Fruit fly (Drosophila melanogaster) whole organism, embryonic: Measurements from ENCODE around the gene IFT54.

Experiments used
- Antp ChIP-seq: fragments of 200-800 bp; sonication (Bioruptor generic); optimal IDR thresholded peaks from 3 replicates; lab custom pipeline; 2016; ENCODE audit warnings: missing biosample characterization, missing genetic modification characterization
- Bdp1 ChIP-seq: fragments of 200-800 bp; sonication (Bioruptor generic); optimal IDR thresholded peaks from 3 replicates; lab custom pipeline; 2016; ENCODE audit warnings: missing biosample characterization, missing genetic modification characterization
- Bteb2 ChIP-seq: fragments of 200-800 bp; sonication (Bioruptor generic); optimal IDR thresholded peaks from 2 replicates; lab custom pipeline; 2016; ENCODE audit warnings: missing biosample characterization, missing genetic modification characterization
- CG15514 ChIP-seq: fragments of 200-800 bp; sonication (Bioruptor generic); optimal IDR thresholded peaks from 3 replicates; lab custom pipeline; 2017; ENCODE audit warnings: missing biosample characterization, missing genetic modification characterization, mild to moderate bottlenecking, moderate library complexity, missing genetic modification reagents
- CG17186 ChIP-seq: fragments of 200-800 bp; sonication (Bioruptor generic); optimal IDR thresholded peaks from 3 replicates; lab custom pipeline; 2017; ENCODE audit warnings: missing biosample characterization, missing genetic modification reagents, missing genetic modification characterization
- CG17912 ChIP-seq: fragments of 200-800 bp; sonication (Bioruptor generic); optimal IDR thresholded peaks from 2 replicates; lab custom pipeline; 2018; ENCODE audit warnings: missing biosample characterization, mild to moderate bottlenecking, missing genetic modification characterization
- CG18011 ChIP-seq: fragments of 200-800 bp; sonication (Bioruptor generic); optimal IDR thresholded peaks from 2 replicates; lab custom pipeline; 2017; ENCODE audit warnings: missing biosample characterization, missing genetic modification characterization, mild to moderate bottlenecking, moderate library complexity, missing genotype
- CG3407 ChIP-seq: fragments of 200-800 bp; sonication (Bioruptor generic); optimal IDR thresholded peaks from 2 replicates; lab custom pipeline; 2018; ENCODE audit warnings: missing biosample characterization, mild to moderate bottlenecking, missing genetic modification characterization
- CG34376 ChIP-seq: fragments of 200-800 bp; sonication (Bioruptor generic); optimal IDR thresholded peaks from 2 replicates; lab custom pipeline; 2018; ENCODE audit warnings: missing biosample characterization, mild to moderate bottlenecking, missing genetic modification characterization
- CG5245 ChIP-seq: fragments of 200-800 bp; sonication (Bioruptor generic); optimal IDR thresholded peaks from 3 replicates; lab custom pipeline; 2016; ENCODE audit warnings: missing biosample characterization, missing genetic modification characterization
- CG6683 ChIP-seq: fragments of 200-800 bp; sonication (Bioruptor generic); optimal IDR thresholded peaks from 2 replicates; lab custom pipeline; 2017; ENCODE audit warnings: missing biosample characterization, mild to moderate bottlenecking, missing genetic modification characterization, missing genetic modification reagents
- CG7357 ChIP-seq: fragments of 200-800 bp; sonication (Bioruptor generic); IDR thresholded peaks from 3 replicates; pipeline ENCODE4 v1.3.6; 2022; ENCODE audit warnings: missing biosample characterization, missing genetic modification characterization
- CG8359 ChIP-seq: fragments of 200-800 bp; sonication (Bioruptor generic); optimal IDR thresholded peaks from 2 replicates; lab custom pipeline; 2017; ENCODE audit warnings: missing biosample characterization, mild to moderate bottlenecking, missing genetic modification characterization, borderline replicate concordance
- CG9817 ChIP-seq: fragments of 200-800 bp; sonication (Bioruptor generic); optimal IDR thresholded peaks from 2 replicates; lab custom pipeline; 2018; ENCODE audit warnings: missing biosample characterization, mild to moderate bottlenecking, missing genetic modification characterization, moderate library complexity
- Dad ChIP-seq: fragments of 200-800 bp; sonication (Bioruptor generic); optimal IDR thresholded peaks from 3 replicates; lab custom pipeline; 2016; ENCODE audit warnings: missing biosample characterization, missing genetic modification characterization
- Doc3 ChIP-seq: fragments of 200-800 bp; sonication (Bioruptor generic); IDR thresholded peaks from 3 replicates; pipeline ENCODE4 v1.3.6; 2022; ENCODE audit warnings: missing biosample characterization, missing genetic modification characterization; ENCODE audit not compliant: partially characterized antibody
- Hmr ChIP-seq: fragments of 200-800 bp; sonication (Bioruptor generic); optimal IDR thresholded peaks from 3 replicates; lab custom pipeline; 2017; ENCODE audit warnings: mild to moderate bottlenecking, missing biosample characterization, missing genetic modification reagents, missing genetic modification characterization
- Hr39 ChIP-seq: fragments of >200 bp; optimal IDR thresholded peaks from 2 replicates; lab custom pipeline; 2017
- Hsf ChIP-seq: fragments of 200-800 bp; sonication (Bioruptor generic); optimal IDR thresholded peaks from 3 replicates; lab custom pipeline; 2016; ENCODE audit warnings: missing biosample characterization, missing genetic modification characterization
- Optix ChIP-seq: fragments of 200-800 bp; sonication (Bioruptor generic); IDR thresholded peaks from 3 replicates; pipeline ENCODE4 v1.3.6; 2022; ENCODE audit warnings: missing biosample characterization, missing genetic modification characterization
- Ptx1 ChIP-seq: fragments of 200-800 bp; sonication (Bioruptor generic); IDR thresholded peaks from 2 replicates; pipeline ENCODE4 v1.3.6; 2022; ENCODE audit warnings: missing biosample characterization, missing genetic modification characterization
- Ssrp ChIP-seq: fragments of 200-800 bp; sonication (Bioruptor generic); optimal IDR thresholded peaks from 2 replicates; lab custom pipeline; 2018; ENCODE audit warnings: missing biosample characterization, mild to moderate bottlenecking, missing genetic modification characterization, moderate library complexity
- br ChIP-seq: fragments of >200 bp; optimal IDR thresholded peaks from 2 replicates; lab custom pipeline; 2017
- bsh ChIP-seq, 2 experiments: fragments of 200-800 bp; sonication (Bioruptor generic); optimal IDR thresholded peaks; 2 replicates each; lab custom pipeline; 2017 to 2018; ENCODE audit warnings: mild to moderate bottlenecking in 2 of 2, missing biosample characterization in 2 of 2, missing genetic modification characterization in 2 of 2, moderate library complexity in 1 of 2
- cato ChIP-seq: fragments of 200-800 bp; sonication (Bioruptor generic); optimal IDR thresholded peaks from 2 replicates; lab custom pipeline; 2016; ENCODE audit warnings: missing biosample characterization, missing genetic modification characterization, borderline replicate concordance
- croc ChIP-seq: fragments of 200-800 bp; sonication (Bioruptor generic); conservative IDR thresholded peaks from 3 replicates; pipeline ENCODE4 v1.3.6; 2022; ENCODE audit warnings: missing biosample characterization, missing genetic modification characterization
- dmrt99B ChIP-seq: fragments of 200-800 bp; sonication (Bioruptor generic); optimal IDR thresholded peaks from 2 replicates; lab custom pipeline; 2018; ENCODE audit warnings: missing biosample characterization, mild to moderate bottlenecking, missing genetic modification characterization, moderate library complexity
- gt ChIP-seq: fragments of 200-800 bp; sonication (Bioruptor generic); IDR thresholded peaks from 2 replicates; pipeline ENCODE4 v1.3.6; 2022; ENCODE audit warnings: missing biosample characterization, missing genetic modification characterization
- h ChIP-seq: fragments of >200 bp; optimal IDR thresholded peaks from 2 replicates; lab custom pipeline; 2017
- jumu ChIP-seq: fragments of 200-800 bp; sonication (Bioruptor generic); optimal IDR thresholded peaks from 3 replicates; lab custom pipeline; 2016; ENCODE audit warnings: missing biosample characterization, missing genetic modification characterization
- klu ChIP-seq: fragments of 200-800 bp; sonication (Bioruptor generic); IDR thresholded peaks from 2 replicates; pipeline ENCODE4 v1.3.6; 2022; ENCODE audit warnings: missing biosample characterization, missing genetic modification characterization
- knrl ChIP-seq: fragments of 200-800 bp; sonication (Bioruptor generic); IDR thresholded peaks from 3 replicates; pipeline ENCODE4 v1.3.6; 2022; ENCODE audit warnings: missing biosample characterization, missing genetic modification characterization; ENCODE audit not compliant: partially characterized antibody
- lab ChIP-seq: fragments of 200-800 bp; sonication (Bioruptor generic); optimal IDR thresholded peaks from 3 replicates; lab custom pipeline; 2017; ENCODE audit warnings: missing biosample characterization, missing genetic modification characterization, mild to moderate bottlenecking, moderate library complexity, missing genetic modification reagents
- lbe ChIP-seq: fragments of 200-800 bp; sonication (Bioruptor generic); optimal IDR thresholded peaks from 2 replicates; lab custom pipeline; 2016; ENCODE audit warnings: missing biosample characterization, mild to moderate bottlenecking, missing genetic modification characterization
- lola ChIP-seq, 3 experiments: fragments of >200 bp in 2 of 3; fragments of 200-800 bp in 1 of 3; sonication (Bioruptor generic) in 1 of 3; optimal IDR thresholded peaks; 2 replicates each; lab custom pipeline; 2017 to 2019; ENCODE audit warnings: missing biosample characterization in 3 of 3, missing genetic modification characterization in 3 of 3, mild to moderate bottlenecking in 1 of 3, moderate library complexity in 1 of 3
- nau ChIP-seq: fragments of 200-800 bp; sonication (Bioruptor generic); optimal IDR thresholded peaks from 3 replicates; lab custom pipeline; 2017; ENCODE audit warnings: missing biosample characterization, mild to moderate bottlenecking, missing genetic modification characterization, missing genetic modification reagents
- nerfin-1 ChIP-seq: fragments of 200-800 bp; sonication (Bioruptor generic); optimal IDR thresholded peaks from 3 replicates; lab custom pipeline; 2019; ENCODE audit warnings: missing biosample characterization, mild to moderate bottlenecking, missing genetic modification characterization, moderate library complexity
- nmo ChIP-seq: fragments of 200-800 bp; sonication (Bioruptor generic); optimal IDR thresholded peaks from 2 replicates; lab custom pipeline; 2018; ENCODE audit warnings: missing biosample characterization, mild to moderate bottlenecking, missing genetic modification characterization, moderate library complexity
- pfk ChIP-seq: fragments of 200-800 bp; sonication (Bioruptor generic); optimal IDR thresholded peaks from 2 replicates; lab custom pipeline; 2018; ENCODE audit warnings: missing biosample characterization, mild to moderate bottlenecking, missing genetic modification characterization, moderate library complexity
- pita ChIP-seq: fragments of 200-800 bp; sonication (Bioruptor generic); optimal IDR thresholded peaks from 2 replicates; lab custom pipeline; 2017; ENCODE audit warnings: missing biosample characterization, mild to moderate bottlenecking, missing genetic modification characterization
- pnt ChIP-seq: fragments of 200-800 bp; sonication (Bioruptor generic); optimal IDR thresholded peaks from 3 replicates; lab custom pipeline; 2016; ENCODE audit warnings: missing biosample characterization, missing genetic modification characterization
- pzg ChIP-seq: fragments of 200-800 bp; sonication (Bioruptor generic); optimal IDR thresholded peaks from 3 replicates; lab custom pipeline; 2018; ENCODE audit warnings: missing biosample characterization, mild to moderate bottlenecking, missing genetic modification characterization, moderate library complexity
- sd ChIP-seq: fragments of 200-800 bp; sonication (Bioruptor generic); optimal IDR thresholded peaks from 3 replicates; lab custom pipeline; 2018; ENCODE audit warnings: missing biosample characterization, mild to moderate bottlenecking, missing genetic modification characterization, moderate library complexity
- sens ChIP-seq: fragments of 200-800 bp; sonication (Bioruptor generic); peaks from one replicate; lab custom pipeline; 2016; ENCODE audit warnings: missing biosample characterization, missing genetic modification characterization
- toy ChIP-seq: fragments of 200-800 bp; sonication (Bioruptor generic); IDR thresholded peaks from 2 replicates; pipeline ENCODE4 v1.3.6; 2022; ENCODE audit warnings: missing biosample characterization, missing genetic modification characterization
- trem ChIP-seq: fragments of 200-800 bp; optimal IDR thresholded peaks from 3 replicates; lab custom pipeline; 2019; ENCODE audit warnings: missing biosample characterization, mild to moderate bottlenecking, missing genetic modification characterization, moderate library complexity
- trh ChIP-seq: fragments of 200-800 bp; sonication (Bioruptor generic); optimal IDR thresholded peaks from 2 replicates; lab custom pipeline; 2016; ENCODE audit warnings: missing biosample characterization, missing genetic modification characterization
- twi ChIP-seq: fragments of 200-800 bp; optimal IDR thresholded peaks from 2 replicates; lab custom pipeline; 2019; ENCODE audit warnings: missing biosample characterization, mild to moderate bottlenecking, missing genetic modification characterization, moderate library complexity
- zfh1 ChIP-seq: fragments of 200-800 bp; sonication (Bioruptor generic); IDR thresholded peaks from 3 replicates; pipeline ENCODE4 v1.3.6; 2022; ENCODE audit warnings: missing biosample characterization, missing genetic modification characterization

Gene IFT54

DNA sequence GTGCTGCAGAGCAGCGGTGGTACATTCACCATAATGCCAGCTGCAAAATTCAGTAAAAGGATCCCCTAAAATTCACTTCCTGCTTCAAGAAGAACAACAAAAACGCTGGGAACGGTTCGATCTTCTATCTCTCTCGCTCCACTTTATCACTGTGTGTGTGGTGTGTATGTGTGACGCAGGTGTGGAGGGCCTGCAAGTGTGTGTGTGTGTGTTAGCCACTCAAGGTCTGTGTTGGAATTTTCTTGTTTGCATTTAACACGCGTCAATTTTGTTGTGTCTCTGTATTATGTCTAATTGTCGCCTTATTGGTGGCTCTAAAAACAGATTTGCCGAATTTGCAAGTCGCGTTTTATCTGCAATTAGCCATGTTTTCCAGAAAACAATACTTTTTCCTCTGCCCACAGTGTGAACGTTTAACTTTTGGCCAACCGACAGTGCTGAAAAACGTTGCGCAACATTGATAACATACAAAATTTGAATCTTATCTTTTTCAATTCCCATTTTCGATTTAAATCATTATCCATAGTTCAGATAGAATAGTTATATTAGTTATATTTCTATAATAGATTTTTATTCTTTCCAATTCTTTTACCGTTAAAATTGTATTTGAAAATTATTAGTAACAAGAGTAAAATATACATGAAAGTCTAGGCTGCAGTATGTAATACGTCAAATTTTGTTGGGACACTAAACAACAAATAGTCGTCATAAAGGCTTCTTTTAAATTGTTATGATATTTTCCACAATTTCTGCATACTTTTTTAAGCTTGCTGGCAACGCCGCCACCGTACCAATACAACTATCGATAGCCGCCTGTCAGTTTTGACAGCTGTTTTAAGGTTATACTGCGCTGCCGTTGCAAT, 24.3 kb downstream of the IFT54 start, which contains the start of the genes Afti and ATPsynE (continued):
- TF ChIP-seq Bteb2 (no peak), br (lab: Kevin White, UChicago) (no peak), zfh1 (GFP tag; lab: Robert Waterston, UW) (peak; percentile 65; the same call in 2 of the 3 replicates), toy (GFP tag; lab: Robert Waterston, UW) (0 out of 2 replicates have a peak, but pooled peaks have one; percentile 25), nmo (GFP tag; lab: Kevin White, UChicago) (peak; percentile 74), sd (tag; lab: Kevin White, UChicago) (peak; percentile 79), trem (tag; lab: Kevin White, UChicago) (peak; percentile 74), CG9817 (peak; percentile 85), CG6683 (GFP tag; lab: Kevin White, UChicago) (no peak), Dad (GFP tag; lab: Kevin White, UChicago) (peak; percentile 21), bsh (GFP tag; optimal IDR thresholded peaks at IDR 0.05; lab: Kevin White, UChicago) (peak in 1 of 2 experiments; percentile 62), CG3407 (GFP tag; lab: Kevin White, UChicago) (no peak), CG15514 (GFP tag; lab: Kevin White, UChicago) (peak; percentile 73), pfk (GFP tag; lab: Kevin White, UChicago) (no peak), Ssrp (tag; lab: Kevin White, UChicago) (peak; percentile 63), knrl (peak; percentile 72), Hr39 (lab: Kevin White, UChicago) (no peak), sens (GFP tag; lab: Kevin White, UChicago) (peak; percentile 84), CG5245 (GFP tag; lab: Kevin White, UChicago) (peak; percentile 34), h (no peak), CG17186 (GFP tag; lab: Kevin White, UChicago) (peak; percentile 41), CG17912 (peak; percentile 50), jumu (peak; percentile 72), CG18011 (GFP tag; lab: Kevin White, UChicago) (no peak), lbe (no peak), nau (no peak), Hmr (GFP tag; lab: Kevin White, UChicago) (no peak), lola (GFP tag; optimal IDR thresholded peaks at IDR 0.05; lab: Kevin White, UChicago) (peak in 1 of 3 experiments; percentile 55), CG34376 (peak; percentile 39), CG7357 (GFP tag; lab: Robert Waterston, UW) (peak; percentile 83), Hsf (GFP tag; lab: Kevin White, UChicago) (peak; percentile 70), Optix (GFP tag; lab: Robert Waterston, UW) (no peak), klu (GFP tag; lab: Robert Waterston, UW) (no peak), pnt (peak; percentile 75), dmrt99B (tag; lab: Kevin White, UChicago) (no peak), Doc3 (GFP tag; lab: Robert Waterston, UW) (peak; percentile 50; the same call in 2 of the 3 replicates), pzg (GFP tag; lab: Kevin White, UChicago) (peak; percentile 76), gt (GFP tag; lab: Robert Waterston, UW) (no peak), lab (GFP tag; lab: Kevin White, UChicago) (no peak), nerfin-1 (tag; lab: Kevin White, UChicago) (peak; percentile 98), Bdp1 (peak; percentile 56), CG8359 (GFP tag; lab: Kevin White, UChicago) (no peak), cato (GFP tag; lab: Kevin White, UChicago) (peak; percentile 8), twi (tag; lab: Kevin White, UChicago) (peak; percentile 45), pita (GFP tag; lab: Kevin White, UChicago) (no peak), trh (GFP tag; lab: Kevin White, UChicago) (peak; percentile 38), Ptx1 (peak; percentile 72), Antp (GFP tag; lab: Kevin White, UChicago) (peak; percentile 67), croc (peak; percentile 56)
